Fruit fly (Drosophila melanogaster) whole organism, embryonic: ENCODE results near the gene CG31897.
A peak's percentile ranks its signal among the peaks of the same experiment; 100 is the strongest.

Experiments
- Ada2b ChIP-seq: fragments of 200-800 bp; sonication (Bioruptor generic); IDR thresholded peaks from 2 replicates; pipeline ENCODE4 v1.3.6; 2022; ENCODE audit warnings: missing biosample characterization, missing genetic modification characterization
- Atf3 ChIP-seq: fragments of 200-800 bp; sonication (Bioruptor generic); optimal IDR thresholded peaks from 3 replicates; lab custom pipeline; 2016; ENCODE audit warnings: missing biosample characterization, missing genetic modification characterization
- Atf6 ChIP-seq: fragments of 200-800 bp; sonication (Bioruptor generic); IDR thresholded peaks from 2 replicates; pipeline ENCODE4 v1.3.6; 2022; ENCODE audit warnings: missing biosample characterization, missing genetic modification characterization
- Awh ChIP-seq: fragments of 200-800 bp; sonication (Bioruptor generic); IDR thresholded peaks from 2 replicates; pipeline ENCODE4, ENCODE4 v1.3.6; 2022; ENCODE audit warnings: missing biosample characterization, missing genetic modification characterization
- Bdp1 ChIP-seq: fragments of 200-800 bp; sonication (Bioruptor generic); optimal IDR thresholded peaks from 3 replicates; lab custom pipeline; 2016; ENCODE audit warnings: missing biosample characterization, missing genetic modification characterization
- CG10431 ChIP-seq: fragments of 200-800 bp; sonication (Bioruptor generic); optimal IDR thresholded peaks from 3 replicates; lab custom pipeline; 2018; ENCODE audit warnings: missing biosample characterization, mild to moderate bottlenecking, missing genetic modification characterization
- CG10462 ChIP-seq: fragments of 200-800 bp; sonication (Bioruptor generic); optimal IDR thresholded peaks from 2 replicates; lab custom pipeline; 2016; ENCODE audit warnings: missing biosample characterization, missing genetic modification characterization
- CG11504 ChIP-seq: fragments of 200-800 bp; sonication (Bioruptor generic); optimal IDR thresholded peaks from 3 replicates; lab custom pipeline; 2019; ENCODE audit warnings: missing biosample characterization, mild to moderate bottlenecking, missing genetic modification characterization, moderate library complexity
- CG12104 ChIP-seq: fragments of 200-800 bp; sonication (Bioruptor generic); optimal IDR thresholded peaks from 3 replicates; lab custom pipeline; 2016; ENCODE audit warnings: missing biosample characterization, missing genetic modification characterization
- CG12219 ChIP-seq: fragments of 200-800 bp; sonication (Bioruptor generic); optimal IDR thresholded peaks from 3 replicates; lab custom pipeline; 2018; ENCODE audit warnings: missing biosample characterization, mild to moderate bottlenecking, missing genetic modification characterization
- CG13624 ChIP-seq: fragments of 200-800 bp; sonication (Bioruptor generic); optimal IDR thresholded peaks from 2 replicates; lab custom pipeline; 2016; ENCODE audit warnings: missing biosample characterization, missing genetic modification characterization
- CG14667 ChIP-seq: fragments of 200-800 bp; sonication (Bioruptor generic); IDR thresholded peaks from 2 replicates; pipeline ENCODE4 v1.3.6; 2022; ENCODE audit warnings: missing biosample characterization, missing genetic modification characterization
- CG15601 ChIP-seq: fragments of 200-800 bp; sonication (Bioruptor generic); optimal IDR thresholded peaks from 3 replicates; lab custom pipeline; 2019; ENCODE audit warnings: missing biosample characterization, mild to moderate bottlenecking, missing genetic modification characterization, moderate library complexity
- CG16815 ChIP-seq: fragments of 200-800 bp; sonication (Bioruptor generic); optimal IDR thresholded peaks from 3 replicates; lab custom pipeline; 2017; ENCODE audit warnings: missing biosample characterization, mild to moderate bottlenecking, missing genetic modification characterization
- CG18599 ChIP-seq: fragments of 200-800 bp; sonication (Bioruptor generic); optimal IDR thresholded peaks from 3 replicates; lab custom pipeline; 2017; ENCODE audit warnings: missing biosample characterization, missing genetic modification characterization, mild to moderate bottlenecking, moderate library complexity, missing genetic modification reagents
- CG2116 ChIP-seq: fragments of 200-800 bp; sonication (Bioruptor generic); optimal IDR thresholded peaks from 3 replicates; lab custom pipeline; 2018; ENCODE audit warnings: missing biosample characterization, mild to moderate bottlenecking, missing genetic modification characterization
- CG33557 ChIP-seq: fragments of 200-800 bp; sonication (Bioruptor generic); optimal IDR thresholded peaks from 2 replicates; lab custom pipeline; 2019; ENCODE audit warnings: missing biosample characterization, mild to moderate bottlenecking, missing genetic modification characterization, moderate library complexity
- CG3407 ChIP-seq: fragments of 200-800 bp; sonication (Bioruptor generic); optimal IDR thresholded peaks from 2 replicates; lab custom pipeline; 2018; ENCODE audit warnings: missing biosample characterization, mild to moderate bottlenecking, missing genetic modification characterization
- CG4617 ChIP-seq: fragments of 200-800 bp; sonication (Bioruptor generic); optimal IDR thresholded peaks from 3 replicates; lab custom pipeline; 2016; ENCODE audit warnings: missing biosample characterization, missing genetic modification characterization, borderline replicate concordance
- CG4820 ChIP-seq: fragments of 200-800 bp; sonication (Bioruptor generic); optimal IDR thresholded peaks from 3 replicates; lab custom pipeline; 2016; ENCODE audit warnings: missing biosample characterization, missing genetic modification characterization
- CG6765 ChIP-seq: fragments of 200-800 bp; sonication (Bioruptor generic); optimal IDR thresholded peaks from 3 replicates; lab custom pipeline; 2017; ENCODE audit warnings: missing biosample characterization, mild to moderate bottlenecking, missing genetic modification characterization
- CG7271 ChIP-seq: fragments of 200-800 bp; sonication (Bioruptor generic); optimal IDR thresholded peaks from 2 replicates; lab custom pipeline; 2018; ENCODE audit warnings: missing biosample characterization, mild to moderate bottlenecking, missing genetic modification characterization, moderate library complexity
- CG8089 ChIP-seq: fragments of 200-800 bp; sonication (Bioruptor generic); optimal IDR thresholded peaks from 3 replicates; lab custom pipeline; 2016; ENCODE audit warnings: missing biosample characterization, missing genetic modification characterization
- CG9797 ChIP-seq: fragments of 200-800 bp; sonication (Bioruptor generic); optimal IDR thresholded peaks from 3 replicates; lab custom pipeline; 2018; ENCODE audit warnings: missing biosample characterization, mild to moderate bottlenecking, missing genetic modification characterization
- CG9932 ChIP-seq: fragments of 200-800 bp; sonication (Bioruptor generic); IDR thresholded peaks from 2 replicates; pipeline ENCODE4 v1.3.6; 2022; ENCODE audit warnings: missing biosample characterization, missing genetic modification characterization
- CHES-1-like ChIP-seq: fragments of 200-800 bp; sonication (Bioruptor generic); optimal IDR thresholded peaks from 2 replicates; lab custom pipeline; 2016; ENCODE audit warnings: missing biosample characterization, missing genetic modification characterization
- CoRest ChIP-seq: fragments of 200-800 bp; sonication (Bioruptor generic); optimal IDR thresholded peaks from 3 replicates; lab custom pipeline; 2018; ENCODE audit warnings: missing biosample characterization, mild to moderate bottlenecking, missing genetic modification characterization, moderate library complexity
- Dp ChIP-seq: fragments of 200-800 bp; sonication (Bioruptor generic); optimal IDR thresholded peaks from 2 replicates; lab custom pipeline; 2018; ENCODE audit warnings: missing biosample characterization, mild to moderate bottlenecking, missing genetic modification characterization, moderate library complexity
- Fer3 ChIP-seq: fragments of 200-800 bp; sonication (Bioruptor generic); optimal IDR thresholded peaks from 2 replicates; lab custom pipeline; 2018; ENCODE audit warnings: missing biosample characterization, mild to moderate bottlenecking, missing genetic modification characterization, moderate library complexity
- Hr3 ChIP-seq: fragments of 200-800 bp; sonication (Bioruptor generic); optimal IDR thresholded peaks from 3 replicates; lab custom pipeline; 2016; ENCODE audit warnings: missing biosample characterization, missing genetic modification characterization
- Hr51 ChIP-seq, 2 experiments: fragments of 200-800 bp; sonication (Bioruptor generic); optimal IDR thresholded peaks; 2 replicates in 1 of 2; 3 replicates in 1 of 2; lab custom pipeline; 2016 to 2018; ENCODE audit warnings: missing biosample characterization in 2 of 2, missing genetic modification characterization in 2 of 2, mild to moderate bottlenecking in 1 of 2, moderate library complexity in 1 of 2
- MBD-R2 ChIP-seq: fragments of 200-800 bp; sonication (Bioruptor generic); IDR thresholded peaks from 2 replicates; pipeline ENCODE4 v1.3.6; 2022; ENCODE audit warnings: missing biosample characterization, missing genetic modification characterization
- Poxn ChIP-seq: fragments of 200-800 bp; sonication (Bioruptor generic); IDR thresholded peaks from 2 replicates; pipeline ENCODE4 v1.3.6; 2022; ENCODE audit warnings: missing biosample characterization, missing genetic modification characterization
- Sry-β ChIP-seq: fragments of 200-800 bp; sonication (Bioruptor generic); optimal IDR thresholded peaks from 2 replicates; lab custom pipeline; 2018; ENCODE audit warnings: missing biosample characterization, mild to moderate bottlenecking, missing genetic modification characterization, moderate library complexity
- ab ChIP-seq: fragments of 200-800 bp; sonication (Bioruptor generic); optimal IDR thresholded peaks from 2 replicates; lab custom pipeline; 2016; ENCODE audit warnings: missing biosample characterization, missing genetic modification characterization
- abd-A ChIP-seq: fragments of 200-800 bp; sonication (Bioruptor generic); optimal IDR thresholded peaks from 3 replicates; lab custom pipeline; 2019; ENCODE audit warnings: missing biosample characterization, mild to moderate bottlenecking, missing genetic modification characterization, moderate library complexity
- ara ChIP-seq: fragments of 200-800 bp; sonication (Bioruptor generic); IDR thresholded peaks from 2 replicates; pipeline ENCODE4 v1.3.6; 2022; ENCODE audit warnings: missing biosample characterization, missing genetic modification characterization
- bowl ChIP-seq: fragments of 200-800 bp; sonication (Bioruptor generic); IDR thresholded peaks from 2 replicates; pipeline ENCODE4 v1.3.6; 2022; ENCODE audit warnings: missing biosample characterization, missing genetic modification characterization
- crol ChIP-seq: fragments of 200-800 bp; sonication (Bioruptor generic); IDR thresholded peaks from 2 replicates; pipeline ENCODE4 v1.3.6; 2022; ENCODE audit warnings: missing biosample characterization, missing genetic modification characterization
- dimm ChIP-seq: fragments of 200-800 bp; sonication (Bioruptor generic); IDR thresholded peaks from 2 replicates; pipeline ENCODE4 v1.3.6; 2022; ENCODE audit warnings: missing biosample characterization, missing genetic modification characterization
- exex ChIP-seq: fragments of 200-800 bp; sonication (Bioruptor generic); optimal IDR thresholded peaks from 4 replicates; lab custom pipeline; 2018; ENCODE audit warnings: missing biosample characterization, mild to moderate bottlenecking, missing genetic modification characterization, moderate library complexity
- fd64A ChIP-seq: fragments of 200-800 bp; sonication (Bioruptor generic); optimal IDR thresholded peaks from 3 replicates; lab custom pipeline; 2018; ENCODE audit warnings: missing biosample characterization, mild to moderate bottlenecking, missing genetic modification characterization
- lilli ChIP-seq: fragments of 200-800 bp; sonication (Bioruptor generic); optimal IDR thresholded peaks from 3 replicates; lab custom pipeline; 2016; ENCODE audit warnings: missing biosample characterization, missing genetic modification characterization
- nau ChIP-seq: fragments of 200-800 bp; sonication (Bioruptor generic); optimal IDR thresholded peaks from 3 replicates; lab custom pipeline; 2017; ENCODE audit warnings: missing biosample characterization, mild to moderate bottlenecking, missing genetic modification characterization, missing genetic modification reagents
- pho ChIP-seq: fragments of 200-800 bp; sonication (Bioruptor generic); optimal IDR thresholded peaks from 2 replicates; lab custom pipeline; 2016; ENCODE audit warnings: missing biosample characterization, missing genetic modification characterization
- pzg ChIP-seq: fragments of 200-800 bp; sonication (Bioruptor generic); optimal IDR thresholded peaks from 3 replicates; lab custom pipeline; 2018; ENCODE audit warnings: missing biosample characterization, mild to moderate bottlenecking, missing genetic modification characterization, moderate library complexity
- shn ChIP-seq: fragments of 200-800 bp; sonication (Bioruptor generic); optimal IDR thresholded peaks from 3 replicates; lab custom pipeline; 2016; ENCODE audit warnings: missing biosample characterization, missing genetic modification characterization
- sug ChIP-seq: fragments of 200-800 bp; optimal IDR thresholded peaks from 2 replicates; lab custom pipeline; 2019; ENCODE audit warnings: missing biosample characterization, mild to moderate bottlenecking, missing genetic modification characterization, moderate library complexity
- unc-4 ChIP-seq: fragments of 200-800 bp; sonication (Bioruptor generic); IDR thresholded peaks from 2 replicates; pipeline ENCODE4 v1.3.6; 2022; ENCODE audit warnings: missing biosample characterization, missing genetic modification characterization; ENCODE audit not compliant: partially characterized antibody
- usp ChIP-seq: fragments of >200 bp; optimal IDR thresholded peaks from 2 replicates; lab custom pipeline; 2017; ENCODE audit warnings: missing biosample characterization, missing genetic modification characterization

The CG31897 gene

DNA sequence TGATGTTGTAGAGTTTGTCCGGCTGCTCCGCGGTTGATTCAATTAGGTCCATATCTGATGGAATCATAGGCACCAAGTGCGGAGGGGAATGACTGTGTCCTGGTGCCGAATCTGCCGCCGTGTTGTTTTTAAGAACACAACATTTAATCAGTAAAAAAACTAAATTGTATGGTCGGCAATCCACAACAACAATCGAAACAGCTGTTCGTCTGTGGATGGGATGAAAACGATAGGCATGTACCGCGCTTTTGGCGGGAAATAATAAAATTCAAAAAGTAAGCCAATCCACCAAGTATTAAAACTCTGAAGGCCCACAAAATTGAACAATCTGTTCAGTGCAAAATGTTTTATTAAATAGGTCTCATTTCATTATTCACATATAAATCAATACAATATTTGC is 7.1 kb downstream of the CG31897 start, which contains the start of gene Aasdh (continued):
- 0 out of 2 replicates have a peak, but pooled peaks have one; percentile 14 for TF ChIP-seq bowl (GFP tag; lab: Robert Waterston, UW)
- TF ChIP-seq Sry-β (GFP tag; lab: Kevin White, UChicago), result no peak
- no peak for TF ChIP-seq CG9932 (GFP tag; lab: Robert Waterston, UW)
- TF ChIP-seq CG4617 (GFP tag; lab: Kevin White, UChicago), result no peak
- TF ChIP-seq fd64A (GFP tag; lab: Kevin White, UChicago), result no peak
- no peak for TF ChIP-seq CG10462 (GFP tag; lab: Kevin White, UChicago)
- no peak for TF ChIP-seq CG10431 (GFP tag; lab: Kevin White, UChicago)
- peak; percentile 84 for TF ChIP-seq Dp (GFP tag; lab: Kevin White, UChicago)
- no peak for TF ChIP-seq Awh (GFP tag; lab: Robert Waterston, UW)
- TF ChIP-seq MBD-R2, result peak; percentile 77
- peak; percentile 57 for TF ChIP-seq CG2116 (GFP tag; lab: Kevin White, UChicago)

dm6 chr2L:8451497-8451896 is 9.2 kb downstream of the CG31897 start:
- TF ChIP-seq nau (GFP tag; lab: Kevin White, UChicago) (no peak), Bdp1 (no peak), lilli (GFP tag; lab: Kevin White, UChicago) (no peak), CG15601 (no peak), CoRest (tag; lab: Kevin White, UChicago) (no peak), CG18599 (GFP tag; lab: Kevin White, UChicago) (no peak), CG12104 (no peak), Atf3 (no peak), usp (no peak), CG6765 (GFP tag; lab: Kevin White, UChicago) (no peak), pho (no peak), sug (tag; lab: Kevin White, UChicago) (peak; percentile 99), CG14667 (GFP tag; lab: Robert Waterston, UW) (no peak), abd-A (no peak), CG16815 (GFP tag; lab: Kevin White, UChicago) (no peak), shn (no peak), CG12219 (GFP tag; lab: Kevin White, UChicago) (no peak), Poxn (no peak), CG3407 (no peak), CG8089 (GFP tag; lab: Kevin White, UChicago) (no peak), pzg (no peak), unc-4 (GFP tag; lab: Robert Waterston, UW) (no peak), CG7271 (tag; lab: Kevin White, UChicago) (no peak), Fer3 (no peak), CG9797 (GFP tag; lab: Kevin White, UChicago) (no peak), ara (GFP tag; lab: Robert Waterston, UW) (no peak), CHES-1-like (GFP tag; lab: Kevin White, UChicago) (no peak), CG13624 (GFP tag; lab: Kevin White, UChicago) (no peak), ab (GFP tag; lab: Kevin White, UChicago) (no peak), CG11504 (tag; lab: Kevin White, UChicago) (no peak), Ada2b (GFP tag; lab: Robert Waterston, UW) (no peak), Atf6 (GFP tag; lab: Robert Waterston, UW) (0 out of 2 replicates have a peak, but pooled peaks have one; percentile 29), Hr51 (GFP tag; optimal IDR thresholded peaks at IDR 0.05; lab: Kevin White, UChicago) (no peak), crol (GFP tag; lab: Robert Waterston, UW) (no peak), CG33557 (GFP tag; lab: Kevin White, UChicago) (no peak), exex (tag; lab: Kevin White, UChicago) (peak; percentile 98), CG4820 (GFP tag; lab: Kevin White, UChicago) (no peak), dimm (GFP tag; lab: Robert Waterston, UW) (no peak), Hr3 (GFP tag; lab: Kevin White, UChicago) (no peak)
